Worm (Caenorhabditis elegans): ENCODE results near the gene T02B11.8.

The T02B11.8 gene

ce11 chrV:878567-878966, at the start of gene T02B11.8:
Gene T02B11.8, minus strand, starts transcription at chrV:878667.
- TF ChIP-seq fos-1 (tag; optimal IDR thresholded peaks at IDR 0.05) (no peak), swsn-7 (tag; optimal IDR thresholded peaks at IDR 0.05) (no peak), ztf-11 (tag; optimal IDR thresholded peaks at IDR 0.05) (no peak), F16B12.6 (tag; optimal IDR thresholded peaks at IDR 0.05) (no peak), nhr-71 (tag; optimal IDR thresholded peaks at IDR 0.05) (no peak), lin-14 (GFP tag; optimal IDR thresholded peaks at IDR 0.05) (no peak), C34B4.2 (tag; optimal IDR thresholded peaks at IDR 0.05) (no peak), tbx-2 (tag; optimal IDR thresholded peaks at IDR 0.05) (no peak)

ce11 chrV:917488-917887, 39.0 kb upstream of the T02B11.8 start, which contains the start of gene H24K24.2:
Gene H24K24.2, plus strand, starts transcription at chrV:917788.
- no peak for TF ChIP-seq F16B12.6 (tag; optimal IDR thresholded peaks at IDR 0.05)

- TF ChIP-seq ceh-90 (tag; optimal IDR thresholded peaks at IDR 0.05), result no peak
- no peak for TF ChIP-seq F16B12.6 (tag; optimal IDR thresholded peaks at IDR 0.05)
- no peak for TF ChIP-seq nhr-71 (tag; optimal IDR thresholded peaks at IDR 0.05)
- no peak for TF ChIP-seq Y116A8C.19 (tag; optimal IDR thresholded peaks at IDR 0.05; ENCODE audit: borderline replicate concordance)
- no peak for TF ChIP-seq lin-15B (tag; optimal IDR thresholded peaks at IDR 0.05)
- TF ChIP-seq elt-3 (tag; optimal IDR thresholded peaks at IDR 0.05), result no peak
- TF ChIP-seq efl-1 (optimal IDR thresholded peaks at IDR 0.05), result no peak
- TF ChIP-seq efl-1 (GFP tag; optimal IDR thresholded peaks at IDR 0.05 in 1 of 2), result no peak
- TF ChIP-seq nhr-12 (tag; optimal IDR thresholded peaks at IDR 0.05), result no peak
- TF ChIP-seq aly-2 (tag; optimal IDR thresholded peaks at IDR 0.05), result no peak
Observed at ce11 chrV:915716-916115, 37.2 kb upstream of the T02B11.8 start.

ce11 chrV:911474-911873, 33.0 kb upstream of the T02B11.8 start, which contains the start of gene adh-5:
Gene adh-5, plus strand, starts transcription at chrV:911774.
- TF ChIP-seq efl-1 (optimal IDR thresholded peaks at IDR 0.05) (no peak), efl-1 (GFP tag; optimal IDR thresholded peaks at IDR 0.05 in 1 of 2) (peak in 1 of 2 experiments; percentile 11), sup-37 (GFP tag; optimal IDR thresholded peaks at IDR 0.05) (no peak)

- TF ChIP-seq lin-35 (GFP tag; optimal IDR thresholded peaks at IDR 0.05) (peak; percentile 39 to 69), C16A3.4 (tag; optimal IDR thresholded peaks at IDR 0.05) (peak; percentile 1), nhr-20 (tag; optimal IDR thresholded peaks at IDR 0.05) (peak; percentile 52), pax-3 (tag; optimal IDR thresholded peaks at IDR 0.05) (no peak), nhr-71 (tag; optimal IDR thresholded peaks at IDR 0.05) (peak; percentile 27), snu-23 (GFP tag; optimal IDR thresholded peaks at IDR 0.05) (peak; percentile 27), elt-2 (tag; optimal IDR thresholded peaks at IDR 0.05) (peak; percentile 76), nhr-28 (tag; optimal IDR thresholded peaks at IDR 0.05) (no peak), nhr-85 (tag) (peak; percentile 59), ceh-63 (GFP tag; optimal IDR thresholded peaks at IDR 0.05) (no peak), efl-1 (optimal IDR thresholded peaks at IDR 0.05) (peak in 1 of 2 experiments; percentile 2), efl-1 (GFP tag; optimal IDR thresholded peaks at IDR 0.05 in 1 of 2) (peak in 1 of 2 experiments; percentile 89), blmp-1 (tag; optimal IDR thresholded peaks at IDR 0.05) (peak; percentile 3), dpl-1 (GFP tag; optimal IDR thresholded peaks at IDR 0.05) (peak in 1 of 3 experiments; percentile 29), elt-3 (tag; optimal IDR thresholded peaks at IDR 0.05) (peak in 5 of 6 experiments; percentile 34 to 84 (median 58)), pqm-1 (tag; optimal IDR thresholded peaks at IDR 0.05) (peak; percentile 53), nhr-90 (tag; optimal IDR thresholded peaks at IDR 0.05; ENCODE audit: poor library complexity) (peak; percentile 32), fkh-8 (tag; optimal IDR thresholded peaks at IDR 0.05) (no peak)
Observed at ce11 chrV:910588-910987, 32.1 kb upstream of the T02B11.8 start.

- TF ChIP-seq efl-1 (optimal IDR thresholded peaks at IDR 0.05) (no peak), efl-1 (GFP tag; optimal IDR thresholded peaks at IDR 0.05 in 1 of 2) (peak in 1 of 2 experiments; percentile 17), nhr-28 (tag; optimal IDR thresholded peaks at IDR 0.05) (no peak), ets-5 (GFP tag; IDR thresholded peaks at IDR 0.05) (0 out of 2 replicates have a peak, but pooled peaks have one; percentile 39)
Observed at ce11 chrV:908681-909080, 30.2 kb upstream of the T02B11.8 start.
